Fruit fly (Drosophila melanogaster) whole organism, prepupa: ENCODE data around the gene CG7806.
A peak's percentile ranks its signal among the peaks of the same experiment; 100 is the strongest.

Experiments used
- Blimp-1 ChIP-seq: fragments of 200-800 bp; sonication (Bioruptor generic); optimal IDR thresholded peaks from 3 replicates; lab custom pipeline; 2017; ENCODE audit warnings: missing biosample characterization, missing genetic modification characterization, mild to moderate bottlenecking, moderate library complexity, missing genetic modification reagents
- CG10669 ChIP-seq: fragments of 200-800 bp; sonication (Bioruptor generic); optimal IDR thresholded peaks from 3 replicates; lab custom pipeline; 2018; ENCODE audit warnings: missing biosample characterization, mild to moderate bottlenecking, missing genetic modification characterization, moderate library complexity
- CG11294 ChIP-seq: fragments of 200-800 bp; sonication (Bioruptor generic); IDR thresholded peaks from 2 replicates; pipeline ENCODE4 v1.3.6; 2022; ENCODE audit warnings: missing biosample characterization, missing genetic modification characterization
- CG11762 ChIP-seq: fragments of 200-800 bp; sonication (Bioruptor generic); optimal IDR thresholded peaks from 3 replicates; lab custom pipeline; 2016; ENCODE audit warnings: missing biosample characterization, missing genetic modification characterization; ENCODE audit not compliant: insufficient read depth
- CG11902 ChIP-seq: fragments of 200-800 bp; sonication (Bioruptor generic); optimal IDR thresholded peaks from 3 replicates; lab custom pipeline; 2016; ENCODE audit warnings: missing biosample characterization, missing genetic modification characterization
- CG15336 ChIP-seq: fragments of 200-800 bp; sonication (Bioruptor generic); IDR thresholded peaks from 2 replicates; pipeline ENCODE4 v1.3.6; 2022; ENCODE audit warnings: missing biosample characterization, missing genetic modification characterization
- CG3032 ChIP-seq: fragments of 200-800 bp; optimal IDR thresholded peaks from 2 replicates; lab custom pipeline; 2019; ENCODE audit warnings: missing biosample characterization, mild to moderate bottlenecking, missing genetic modification characterization, moderate library complexity
- CG31627 ChIP-seq: fragments of 200-800 bp; sonication (Bioruptor generic); optimal IDR thresholded peaks from 3 replicates; lab custom pipeline; 2016; ENCODE audit warnings: missing biosample characterization, missing genetic modification characterization
- CG34406 ChIP-seq: fragments of 200-800 bp; sonication (Bioruptor generic); optimal IDR thresholded peaks from 3 replicates; lab custom pipeline; 2016; ENCODE audit warnings: missing biosample characterization, missing genetic modification characterization
- CG3919 ChIP-seq: fragments of 200-800 bp; sonication (Bioruptor generic); optimal IDR thresholded peaks from 3 replicates; lab custom pipeline; 2016; ENCODE audit warnings: missing biosample characterization, missing genetic modification characterization
- CG4318 ChIP-seq: fragments of 200-800 bp; sonication (Bioruptor generic); optimal IDR thresholded peaks from 3 replicates; lab custom pipeline; 2017; ENCODE audit warnings: missing biosample characterization, mild to moderate bottlenecking, missing genetic modification characterization
- CG6163 ChIP-seq: fragments of 200-800 bp; sonication (Bioruptor generic); IDR thresholded peaks from 3 replicates; pipeline ENCODE4 v1.3.6; 2022; ENCODE audit warnings: missing biosample characterization, missing genetic modification characterization
- CG6276 ChIP-seq: fragments of 200-800 bp; sonication (Bioruptor generic); optimal IDR thresholded peaks from 2 replicates; lab custom pipeline; 2017; ENCODE audit warnings: missing biosample characterization, mild to moderate bottlenecking, missing genetic modification characterization
- CG6792 ChIP-seq: fragments of 200-800 bp; sonication (Bioruptor generic); optimal IDR thresholded peaks from 3 replicates; lab custom pipeline; 2016; ENCODE audit warnings: missing biosample characterization, missing genetic modification characterization
- CG6808 ChIP-seq: fragments of 200-800 bp; sonication (Bioruptor generic); optimal IDR thresholded peaks from 3 replicates; lab custom pipeline; 2017; ENCODE audit warnings: missing biosample characterization, missing genetic modification characterization, mild to moderate bottlenecking, moderate library complexity, missing genetic modification reagents
- CG6854 ChIP-seq: fragments of 200-800 bp; sonication (Bioruptor generic); optimal IDR thresholded peaks from 2 replicates; lab custom pipeline; 2017; ENCODE audit warnings: missing biosample characterization, mild to moderate bottlenecking, missing genetic modification characterization
- CG7368 ChIP-seq: fragments of 200-800 bp; sonication (Bioruptor generic); optimal IDR thresholded peaks from 3 replicates; lab custom pipeline; 2016; ENCODE audit warnings: missing biosample characterization, missing genetic modification characterization
- CG8119 ChIP-seq: fragments of 200-800 bp; sonication (Bioruptor generic); IDR thresholded peaks from 3 replicates; pipeline ENCODE4 v1.3.6; 2022; ENCODE audit warnings: missing biosample characterization, missing genetic modification characterization
- CG8319 ChIP-seq: fragments of 200-800 bp; sonication (Bioruptor generic); optimal IDR thresholded peaks from 3 replicates; lab custom pipeline; 2016; ENCODE audit warnings: missing biosample characterization, missing genetic modification characterization
- CG8632 ChIP-seq: fragments of 200-800 bp; sonication (Bioruptor generic); optimal IDR thresholded peaks from 3 replicates; lab custom pipeline; 2016; ENCODE audit warnings: missing biosample characterization, missing genetic modification characterization
- Eip75B ChIP-seq: fragments of 200-800 bp; sonication (Bioruptor generic); optimal IDR thresholded peaks from 3 replicates; lab custom pipeline; 2016; ENCODE audit warnings: missing biosample characterization, missing genetic modification characterization
- Eip78C ChIP-seq: fragments of 200-800 bp; sonication (Bioruptor generic); peaks from one replicate; lab custom pipeline; 2016; ENCODE audit warnings: missing biosample characterization, missing genetic modification characterization
- Ets21C ChIP-seq: fragments of 200-800 bp; sonication (Bioruptor generic); optimal IDR thresholded peaks from 3 replicates; lab custom pipeline; 2016; ENCODE audit warnings: missing biosample characterization, missing genetic modification characterization
- Ets96B ChIP-seq: fragments of 200-800 bp; optimal IDR thresholded peaks from 2 replicates; lab custom pipeline; 2019; ENCODE audit warnings: missing biosample characterization, mild to moderate bottlenecking, missing genetic modification characterization, moderate library complexity
- Hr39 ChIP-seq: fragments of 200-800 bp; sonication (Bioruptor generic); optimal IDR thresholded peaks from 2 replicates; lab custom pipeline; 2016; ENCODE audit warnings: missing biosample characterization, missing genetic modification characterization
- Hr4 ChIP-seq: fragments of 200-800 bp; sonication (Bioruptor generic); optimal IDR thresholded peaks from 3 replicates; lab custom pipeline; 2016; ENCODE audit warnings: missing biosample characterization, missing genetic modification characterization
- Lpt ChIP-seq: fragments of 200-800 bp; sonication (Bioruptor generic); optimal IDR thresholded peaks from 3 replicates; lab custom pipeline; 2016; ENCODE audit warnings: missing biosample characterization, missing genetic modification characterization
- Met ChIP-seq: fragments of 200-800 bp; sonication (Bioruptor generic); optimal IDR thresholded peaks from 3 replicates; lab custom pipeline; 2016; ENCODE audit warnings: missing biosample characterization, missing genetic modification characterization
- OdsH ChIP-seq: fragments of 200-800 bp; sonication (Bioruptor generic); optimal IDR thresholded peaks from 3 replicates; lab custom pipeline; 2016; ENCODE audit warnings: missing biosample characterization, missing genetic modification characterization
- Smox ChIP-seq: fragments of 200-800 bp; sonication (Bioruptor generic); optimal IDR thresholded peaks from 3 replicates; lab custom pipeline; 2016; ENCODE audit warnings: missing biosample characterization, missing genetic modification characterization
- Sox14 ChIP-seq: fragments of 200-800 bp; sonication (Bioruptor generic); optimal IDR thresholded peaks from 3 replicates; lab custom pipeline; 2016; ENCODE audit warnings: missing biosample characterization, missing genetic modification characterization
- Sox15 ChIP-seq: fragments of 200-800 bp; sonication (Bioruptor generic); optimal IDR thresholded peaks from 3 replicates; lab custom pipeline; 2016; ENCODE audit warnings: missing biosample characterization, missing genetic modification characterization
- achi ChIP-seq: fragments of 200-800 bp; sonication (Bioruptor generic); optimal IDR thresholded peaks from 3 replicates; lab custom pipeline; 2016; ENCODE audit warnings: missing biosample characterization, missing genetic modification characterization
- acj6 ChIP-seq: fragments of 200-800 bp; sonication (Bioruptor generic); optimal IDR thresholded peaks from 3 replicates; lab custom pipeline; 2016; ENCODE audit warnings: missing biosample characterization, missing genetic modification characterization
- dac ChIP-seq: fragments of 200-800 bp; sonication (Bioruptor generic); optimal IDR thresholded peaks from 2 replicates; lab custom pipeline; 2017; ENCODE audit warnings: missing biosample characterization, mild to moderate bottlenecking, missing genetic modification characterization
- dsx ChIP-seq: fragments of 200-800 bp; optimal IDR thresholded peaks from 3 replicates; lab custom pipeline; 2019; ENCODE audit warnings: missing biosample characterization, mild to moderate bottlenecking, missing genetic modification characterization, moderate library complexity; ENCODE audit not compliant: poor library complexity, severe bottlenecking
- eg ChIP-seq: fragments of 200-800 bp; sonication (Bioruptor generic); IDR thresholded peaks from 3 replicates; pipeline ENCODE4 v1.3.6; 2022; ENCODE audit warnings: missing biosample characterization, missing genetic modification characterization
- esn ChIP-seq: fragments of 200-800 bp; sonication (Bioruptor generic); optimal IDR thresholded peaks from 2 replicates; lab custom pipeline; 2016; ENCODE audit warnings: missing biosample characterization, mild to moderate bottlenecking, missing genetic modification characterization, moderate library complexity
- fd59A ChIP-seq: fragments of 200-800 bp; sonication (Bioruptor generic); optimal IDR thresholded peaks from 2 replicates; lab custom pipeline; 2017; ENCODE audit warnings: missing biosample characterization, mild to moderate bottlenecking, missing genetic modification characterization, missing genetic modification reagents
- fd85E ChIP-seq: fragments of 200-800 bp; sonication (Bioruptor generic); optimal IDR thresholded peaks from 3 replicates; lab custom pipeline; 2016; ENCODE audit warnings: missing biosample characterization, missing genetic modification characterization
- fkh ChIP-seq: fragments of 200-800 bp; sonication (Bioruptor generic); optimal IDR thresholded peaks from 3 replicates; lab custom pipeline; 2017; ENCODE audit warnings: missing biosample characterization, mild to moderate bottlenecking, missing genetic modification characterization, moderate library complexity
- net ChIP-seq: fragments of 200-800 bp; sonication (Bioruptor generic); optimal IDR thresholded peaks from 3 replicates; lab custom pipeline; 2016; ENCODE audit warnings: missing biosample characterization, missing genetic modification characterization
- pdm3 ChIP-seq: fragments of 200-800 bp; sonication (Bioruptor generic); optimal IDR thresholded peaks from 3 replicates; lab custom pipeline; 2016; ENCODE audit warnings: missing biosample characterization, missing genetic modification characterization
- salr ChIP-seq, 2 experiments: fragments of 200-800 bp; sonication (Bioruptor generic); optimal IDR thresholded peaks; 3 replicates each; lab custom pipeline; 2016 to 2018; ENCODE audit warnings: missing biosample characterization in 2 of 2, missing genetic modification characterization in 2 of 2, mild to moderate bottlenecking in 1 of 2
- spab ChIP-seq: fragments of 200-800 bp; sonication (Bioruptor generic); optimal IDR thresholded peaks from 2 replicates; lab custom pipeline; 2017; ENCODE audit warnings: missing biosample characterization, mild to moderate bottlenecking, missing genetic modification characterization, missing genetic modification reagents
- ss ChIP-seq, 2 experiments: fragments of 200-800 bp; sonication (Bioruptor generic); optimal IDR thresholded peaks; 2 replicates in 1 of 2; 3 replicates in 1 of 2; lab custom pipeline; 2017 to 2018; ENCODE audit warnings: mild to moderate bottlenecking in 2 of 2, missing biosample characterization in 2 of 2, missing genetic modification characterization in 2 of 2, moderate library complexity in 1 of 2
- topi ChIP-seq: fragments of 200-800 bp; sonication (Bioruptor generic); optimal IDR thresholded peaks from 3 replicates; lab custom pipeline; 2016; ENCODE audit warnings: missing biosample characterization, missing genetic modification characterization
- vri ChIP-seq: fragments of 200-800 bp; sonication (Bioruptor generic); optimal IDR thresholded peaks from 3 replicates; lab custom pipeline; 2016; ENCODE audit warnings: missing biosample characterization, mild to moderate bottlenecking, missing genetic modification characterization

Gene CG7806

dm6 chr2L:8292159-8292887 is 18.9 kb upstream of the CG7806 start (continued):
- peak; percentile 90 for TF ChIP-seq CG6276
- peak; percentile 59 for TF ChIP-seq CG8632 (GFP tag; lab: Kevin White, UChicago)
- TF ChIP-seq esn, result peak; percentile 73
- TF ChIP-seq CG34406 (GFP tag; lab: Kevin White, UChicago), result peak; percentile 37
- TF ChIP-seq acj6 (GFP tag; lab: Kevin White, UChicago), result peak; percentile 67
- TF ChIP-seq CG7368 (GFP tag; lab: Kevin White, UChicago), result no peak
- peak; percentile 59 for TF ChIP-seq Hr39
- peak; percentile 69 for TF ChIP-seq CG4318 (GFP tag; lab: Kevin White, UChicago)
- no peak for TF ChIP-seq Blimp-1
- peak; percentile 74 for TF ChIP-seq Eip75B (GFP tag; lab: Kevin White, UChicago)
- peak; percentile 15 for TF ChIP-seq spab (GFP tag; lab: Kevin White, UChicago)
- peak; percentile 74 for TF ChIP-seq OdsH (GFP tag; lab: Kevin White, UChicago)
- peak; percentile 95 for TF ChIP-seq eg
- TF ChIP-seq CG11762, result peak; percentile 48
- no peak for TF ChIP-seq CG11902 (GFP tag; lab: Kevin White, UChicago)
- TF ChIP-seq salr (GFP tag; optimal IDR thresholded peaks at IDR 0.05; lab: Kevin White, UChicago), result peak in 1 of 2 experiments; percentile 56

DNA sequence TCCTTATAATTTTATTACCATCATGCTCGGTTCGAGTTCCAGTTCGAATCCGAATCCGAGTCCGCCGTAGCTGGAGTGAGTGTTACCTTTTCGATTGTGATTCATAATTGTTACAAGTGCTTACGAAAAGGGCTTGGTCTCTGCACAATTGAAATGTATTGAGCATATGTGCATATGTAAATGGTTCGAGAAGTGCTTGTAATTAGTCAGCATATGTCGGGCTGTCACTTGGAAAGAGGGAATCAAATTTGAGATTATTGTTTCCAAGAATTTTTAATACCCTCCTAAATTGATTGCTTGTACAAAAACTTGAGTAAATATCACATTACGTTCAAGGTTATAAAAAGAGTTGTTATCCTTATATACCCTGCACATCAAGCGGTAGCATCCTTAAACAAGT is 17.8 kb upstream of the CG7806 start:
- TF ChIP-seq Sox15, result no peak
- peak; percentile 45 for TF ChIP-seq Eip75B (GFP tag; lab: Kevin White, UChicago)
- TF ChIP-seq vri (GFP tag; lab: Kevin White, UChicago), result no peak
- TF ChIP-seq CG3032 (tag; lab: Kevin White, UChicago), result no peak
- TF ChIP-seq CG8632 (GFP tag; lab: Kevin White, UChicago), result peak; percentile 39
- no peak for TF ChIP-seq CG10669 (GFP tag; lab: Kevin White, UChicago)
- no peak for TF ChIP-seq fd85E (GFP tag; lab: Kevin White, UChicago)
- TF ChIP-seq Ets21C, result no peak
- TF ChIP-seq CG7368 (GFP tag; lab: Kevin White, UChicago), result no peak
- no peak for TF ChIP-seq CG3919 (GFP tag; lab: Kevin White, UChicago)
- no peak for TF ChIP-seq CG8119
- no peak for TF ChIP-seq Hr39
- peak; percentile 3 for TF ChIP-seq Hr4 (GFP tag; lab: Kevin White, UChicago)
- TF ChIP-seq CG31627 (GFP tag; lab: Kevin White, UChicago), result no peak
- no peak for TF ChIP-seq esn
- no peak for TF ChIP-seq CG34406 (GFP tag; lab: Kevin White, UChicago)
- no peak for TF ChIP-seq CG6808 (GFP tag; lab: Kevin White, UChicago)
- peak; percentile 29 for TF ChIP-seq Ets96B
- no peak for TF ChIP-seq dsx
- 0 out of 3 replicates have a peak, but pooled peaks have one; percentile 37 for TF ChIP-seq CG6163 (GFP tag; lab: Robert Waterston, UW)
- TF ChIP-seq fkh, result no peak
- TF ChIP-seq OdsH (GFP tag; lab: Kevin White, UChicago), result no peak
- TF ChIP-seq acj6 (GFP tag; lab: Kevin White, UChicago), result peak; percentile 46
- no peak for TF ChIP-seq achi (GFP tag; lab: Kevin White, UChicago)
- peak; percentile 10 for TF ChIP-seq Met (GFP tag; lab: Kevin White, UChicago)
- TF ChIP-seq CG11294 (GFP tag; lab: Robert Waterston, UW), result no peak
- peak; percentile 63 for TF ChIP-seq Eip78C (GFP tag; lab: Kevin White, UChicago)
- no peak for TF ChIP-seq spab (GFP tag; lab: Kevin White, UChicago)
- TF ChIP-seq CG6792 (GFP tag; lab: Kevin White, UChicago), result peak; percentile 13
- TF ChIP-seq CG8319 (GFP tag; lab: Kevin White, UChicago), result no peak
- TF ChIP-seq topi (GFP tag; lab: Kevin White, UChicago), result no peak
- TF ChIP-seq CG6854 (GFP tag; lab: Kevin White, UChicago), result no peak
- TF ChIP-seq Lpt (GFP tag; lab: Kevin White, UChicago), result no peak
- no peak for TF ChIP-seq Smox
- no peak for TF ChIP-seq CG15336 (GFP tag; lab: Robert Waterston, UW)
- no peak for TF ChIP-seq CG11762
- no peak for TF ChIP-seq fd59A
- TF ChIP-seq ss (GFP tag; optimal IDR thresholded peaks at IDR 0.05; lab: Kevin White, UChicago), result no peak
- TF ChIP-seq net (GFP tag; lab: Kevin White, UChicago), result no peak
- no peak for TF ChIP-seq pdm3
- no peak for TF ChIP-seq dac (GFP tag; lab: Kevin White, UChicago)
- no peak for TF ChIP-seq Sox14
